Worm (Caenorhabditis elegans) whole organism, L3 larva: ENCODE results near the gene AH10.4.
A peak's percentile ranks its signal among the peaks of the same experiment; 100 is the strongest.

Experiments
- R02D3.7 ChIP-seq: fragments of 150-350 bp; optimal IDR thresholded peaks from 2 replicates; lab custom pipeline; 2014; ENCODE audit warnings: missing biosample characterization, missing genetic modification characterization
- ZK546.5 ChIP-seq: sonication (generic microtip); optimal IDR thresholded peaks from 2 replicates; lab custom pipeline; 2017; ENCODE audit warnings: missing biosample characterization, missing genetic modification characterization
- aly-2 ChIP-seq: fragments of 150-350 bp; optimal IDR thresholded peaks from 2 replicates; lab custom pipeline; 2014; ENCODE audit warnings: missing biosample characterization, missing genetic modification characterization
- ceh-16 ChIP-seq: sonication (generic microtip); optimal IDR thresholded peaks from 2 replicates; lab custom pipeline; 2017; ENCODE audit warnings: missing biosample characterization, missing genetic modification characterization
- ceh-28 ChIP-seq: fragments of 150-350 bp; optimal IDR thresholded peaks from 2 replicates; lab custom pipeline; 2014; ENCODE audit warnings: missing biosample characterization, missing genetic modification reagents, missing genetic modification characterization
- ceh-82 ChIP-seq: fragments of 150-350 bp; optimal IDR thresholded peaks from 2 replicates; lab custom pipeline; 2014; ENCODE audit warnings: missing biosample characterization, missing genetic modification characterization
- ceh-9 ChIP-seq: sonication (generic microtip); optimal IDR thresholded peaks from 2 replicates; lab custom pipeline; 2018; ENCODE audit warnings: missing biosample characterization, missing genetic modification characterization
- egl-27 ChIP-seq: sonication (generic microtip); optimal IDR thresholded peaks from 4 replicates; lab custom pipeline; 2017; ENCODE audit warnings: missing biosample characterization, missing genetic modification reagents, missing genetic modification characterization
- egl-5 ChIP-seq: fragments of 150-350 bp; optimal IDR thresholded peaks from 2 replicates; lab custom pipeline; 2017; ENCODE audit warnings: missing biosample characterization, missing genetic modification reagents, missing genetic modification characterization, inconsistent platforms
- elt-1 ChIP-seq: fragments of 150-350 bp; optimal IDR thresholded peaks from 2 replicates; lab custom pipeline; 2014; ENCODE audit warnings: missing biosample characterization, missing genetic modification characterization
- elt-2 ChIP-seq: sonication (generic microtip); optimal IDR thresholded peaks from 2 replicates; lab custom pipeline; 2016; ENCODE audit warnings: missing genetic modification reagents, mild to moderate bottlenecking, missing genetic modification characterization, missing compliant biosample characterization
- elt-3 ChIP-seq, 3 experiments: fragments of 150-350 bp in 1 of 3; sonication (generic microtip) in 2 of 3; optimal IDR thresholded peaks; 2 replicates in 2 of 3; 4 replicates in 1 of 3; lab custom pipeline; 2014 to 2017; ENCODE audit warnings: missing biosample characterization in 3 of 3, missing genetic modification characterization in 3 of 3
- eor-1 ChIP-seq, 2 experiments: fragments of 150-350 bp; optimal IDR thresholded peaks; 2 replicates each; lab custom pipeline; 2014 to 2018; ENCODE audit warnings: missing biosample characterization in 2 of 2, missing genetic modification characterization in 2 of 2
- fkh-10 ChIP-seq: sonication (generic microtip); optimal IDR thresholded peaks from 2 replicates; lab custom pipeline; 2017; ENCODE audit warnings: missing biosample characterization, missing genetic modification reagents, missing genetic modification characterization
- fkh-2 ChIP-seq: fragments of 150-350 bp; optimal IDR thresholded peaks from 2 replicates; lab custom pipeline; 2014; ENCODE audit warnings: missing biosample characterization, missing genetic modification reagents, missing genetic modification characterization
- fos-1 ChIP-seq: fragments of 150-350 bp; optimal IDR thresholded peaks from 2 replicates; lab custom pipeline; 2014; ENCODE audit warnings: missing biosample characterization, missing genetic modification characterization
- hmg-11 ChIP-seq: sonication (generic microtip); optimal IDR thresholded peaks from 2 replicates; lab custom pipeline; 2016; ENCODE audit warnings: missing genetic modification characterization, missing compliant biosample characterization
- jun-1 ChIP-seq: fragments of 150-350 bp; optimal IDR thresholded peaks from 2 replicates; lab custom pipeline; 2014; ENCODE audit warnings: missing biosample characterization, missing genetic modification reagents, missing genetic modification characterization
- lin-15B ChIP-seq: fragments of 150-350 bp; optimal IDR thresholded peaks from 2 replicates; lab custom pipeline; 2014; ENCODE audit warnings: missing biosample characterization, missing genetic modification characterization
- lin-39 ChIP-seq: fragments of 150-350 bp; optimal IDR thresholded peaks from 2 replicates; lab custom pipeline; 2018; ENCODE audit warnings: missing biosample characterization, missing genetic modification reagents, missing genetic modification characterization
- lsy-12 ChIP-seq: sonication (generic microtip); optimal IDR thresholded peaks from 2 replicates; lab custom pipeline; 2016; ENCODE audit warnings: mild to moderate bottlenecking, missing genetic modification characterization, missing compliant biosample characterization
- nfya-1 ChIP-seq: sonication (generic microtip); optimal IDR thresholded peaks from 2 replicates; lab custom pipeline; 2017; ENCODE audit warnings: missing genetic modification characterization, mild to moderate bottlenecking, missing compliant biosample characterization, antibody characterized with exemption, moderate library complexity; ENCODE audit not compliant: insufficient read depth
- nhr-12 ChIP-seq: fragments of 150-350 bp; optimal IDR thresholded peaks from 2 replicates; lab custom pipeline; 2014; ENCODE audit warnings: missing biosample characterization, missing genetic modification characterization
- nhr-23 ChIP-seq: fragments of 150-350 bp; optimal IDR thresholded peaks from 2 replicates; lab custom pipeline; 2014; ENCODE audit warnings: missing biosample characterization, missing genetic modification reagents, missing genetic modification characterization
- nhr-237 ChIP-seq: fragments of 150-350 bp; optimal IDR thresholded peaks from 2 replicates; lab custom pipeline; 2014; ENCODE audit warnings: missing biosample characterization, missing genetic modification characterization
- nhr-28 ChIP-seq: fragments of 150-350 bp; optimal IDR thresholded peaks from 2 replicates; lab custom pipeline; 2014; ENCODE audit warnings: missing biosample characterization, missing genetic modification characterization
- nhr-43 ChIP-seq: sonication (generic microtip); optimal IDR thresholded peaks from 2 replicates; lab custom pipeline; 2016; ENCODE audit warnings: mild to moderate bottlenecking, missing genetic modification characterization, missing compliant biosample characterization; ENCODE audit not compliant: poor library complexity, severe bottlenecking
- nhr-67 ChIP-seq: fragments of 150-350 bp; optimal IDR thresholded peaks from 2 replicates; lab custom pipeline; 2014; ENCODE audit warnings: missing biosample characterization, missing genetic modification characterization
- nhr-76 ChIP-seq: fragments of 150-350 bp; sonication (generic microtip); optimal IDR thresholded peaks from 5 replicates; lab custom pipeline; 2014; ENCODE audit warnings: missing biosample characterization, missing genetic modification characterization
- nhr-77 ChIP-seq: fragments of 150-350 bp; optimal IDR thresholded peaks from 2 replicates; lab custom pipeline; 2014; ENCODE audit warnings: missing biosample characterization, missing genetic modification characterization
- pha-4 ChIP-seq: fragments of 150-350 bp; optimal IDR thresholded peaks from 2 replicates; lab custom pipeline; 2014; ENCODE audit warnings: missing biosample characterization, missing genetic modification reagents, missing genetic modification characterization
- pqm-1 ChIP-seq: fragments of 150-350 bp; optimal IDR thresholded peaks from 2 replicates; lab custom pipeline; 2017; ENCODE audit warnings: missing biosample characterization, missing genetic modification characterization, inconsistent platforms
- sea-2 ChIP-seq: fragments of 150-350 bp; sonication (generic microtip); optimal IDR thresholded peaks from 4 replicates; lab custom pipeline; 2014; ENCODE audit warnings: missing biosample characterization, missing genetic modification reagents, missing genetic modification characterization
- skn-1 ChIP-seq: fragments of 150-350 bp; optimal IDR thresholded peaks from 2 replicates; lab custom pipeline; 2014; ENCODE audit warnings: missing biosample characterization, missing genetic modification characterization
- snpc-4 ChIP-seq: fragments of 150-350 bp; optimal IDR thresholded peaks from 2 replicates; lab custom pipeline; 2014; ENCODE audit warnings: missing biosample characterization, missing genetic modification characterization
- tbx-2 ChIP-seq: sonication (generic microtip); optimal IDR thresholded peaks from 2 replicates; lab custom pipeline; 2016; ENCODE audit warnings: mild to moderate bottlenecking, missing genetic modification characterization, missing compliant biosample characterization
- unc-39 ChIP-seq: sonication (generic microtip); optimal IDR thresholded peaks from 4 replicates; lab custom pipeline; 2017; ENCODE audit warnings: missing biosample characterization, missing genetic modification characterization
- unc-62 ChIP-seq: fragments of 150-350 bp; sonication (generic microtip); optimal IDR thresholded peaks from 4 replicates; lab custom pipeline; 2014; ENCODE audit warnings: missing biosample characterization, missing genetic modification reagents, missing genetic modification characterization
- zag-1 ChIP-seq: fragments of 150-350 bp; optimal IDR thresholded peaks from 2 replicates; lab custom pipeline; 2014; ENCODE audit warnings: missing biosample characterization, missing genetic modification characterization
- ztf-11 ChIP-seq: fragments of 150-350 bp; optimal IDR thresholded peaks from 2 replicates; lab custom pipeline; 2014; ENCODE audit warnings: missing biosample characterization, missing genetic modification characterization
- ztf-4 ChIP-seq: fragments of 150-350 bp; optimal IDR thresholded peaks from 2 replicates; lab custom pipeline; 2014; ENCODE audit warnings: missing biosample characterization, missing genetic modification characterization

AH10.4 gene

ce11 chrV:14179947-14180346 lies 42.3 kb upstream of the AH10.4 start, which contains the start of gene ZC376.8:
TSS of gene ZC376.8 (plus strand) at chrV:14180247.
- TF ChIP-seq nhr-76 (no peak), nhr-12 (tag; lab: Kevin White, UChicago) (no peak), aly-2 (tag; lab: Kevin White, UChicago) (no peak), ceh-82 (tag; lab: Kevin White, UChicago) (no peak), ZK546.5 (tag; lab: Kevin White, UChicago) (no peak), ceh-16 (no peak), elt-3 (tag; optimal IDR thresholded peaks at IDR 0.05; lab: Kevin White, UChicago) (no peak), nhr-28 (tag; lab: Kevin White, UChicago) (no peak), eor-1 (tag; optimal IDR thresholded peaks at IDR 0.05; lab: Kevin White, UChicago) (no peak), unc-62 (GFP tag; lab: Kevin White, UChicago) (no peak), fkh-2 (tag; lab: Kevin White, UChicago) (no peak), nhr-67 (no peak), ceh-9 (tag; lab: Kevin White, UChicago) (no peak), zag-1 (tag; lab: Kevin White, UChicago) (no peak), ztf-11 (tag; lab: Kevin White, UChicago) (no peak), skn-1 (tag; lab: Kevin White, UChicago) (no peak), snpc-4 (no peak), pha-4 (tag; lab: Kevin White, UChicago) (no peak), tbx-2 (tag; lab: Kevin White, UChicago) (no peak), nhr-77 (tag; lab: Kevin White, UChicago) (no peak)

ce11 chrV:14177657-14178129 lies 40.0 kb upstream of the AH10.4 start, which contains the start of gene ceh-74:
TSS of gene ceh-74 (plus strand) at chrV:14178079.
- TF ChIP-seq ztf-4 (tag; lab: Kevin White, UChicago) (no peak), pha-4 (tag; lab: Kevin White, UChicago) (peak; percentile 26), fkh-10 (GFP tag; lab: Kevin White, UChicago) (no peak), egl-5 (tag; lab: Kevin White, UChicago) (no peak), R02D3.7 (tag; lab: Kevin White, UChicago) (no peak), nhr-237 (no peak), sea-2 (GFP tag; lab: Kevin White, UChicago) (no peak), eor-1 (tag; optimal IDR thresholded peaks at IDR 0.05; lab: Kevin White, UChicago) (no peak), lin-39 (no peak), ceh-16 (no peak), unc-62 (GFP tag; lab: Kevin White, UChicago) (no peak), nhr-23 (tag; lab: Kevin White, UChicago) (no peak), lsy-12 (tag; lab: Kevin White, UChicago) (no peak), unc-39 (no peak), elt-1 (tag; lab: Kevin White, UChicago) (no peak), fos-1 (tag; lab: Kevin White, UChicago) (no peak), pqm-1 (tag; lab: Kevin White, UChicago) (no peak), skn-1 (tag; lab: Kevin White, UChicago) (no peak), nfya-1 (tag; lab: Kevin White, UChicago) (peak; percentile 21), fkh-2 (tag; lab: Kevin White, UChicago) (no peak), nhr-77 (tag; lab: Kevin White, UChicago) (no peak), lin-15B (tag; lab: Kevin White, UChicago) (peak; percentile 4), hmg-11 (tag; lab: Kevin White, UChicago) (no peak), nhr-67 (no peak), ceh-28 (no peak), ztf-11 (tag; lab: Kevin White, UChicago) (no peak), nhr-43 (tag; lab: Kevin White, UChicago) (peak; percentile 8), egl-27 (tag; lab: Kevin White, UChicago) (no peak), elt-2 (no peak), jun-1 (no peak)
